Worm (Caenorhabditis elegans) whole organism, L1 larva: ENCODE data around the gene nspe-8.

ENCODE experiments used
- C16A3.4 ChIP-seq: fragments of 150-350 bp; optimal IDR thresholded peaks from 2 replicates; lab custom pipeline; 2014; ENCODE audit warnings: missing biosample characterization, missing genetic modification characterization
- C34B4.2 ChIP-seq: sonication (generic microtip); optimal IDR thresholded peaks from 2 replicates; lab custom pipeline; 2017; ENCODE audit warnings: mild to moderate bottlenecking, missing genetic modification characterization, missing compliant biosample characterization
- F16B12.6 ChIP-seq: fragments of 150-350 bp; optimal IDR thresholded peaks from 2 replicates; lab custom pipeline; 2014; ENCODE audit warnings: missing biosample characterization, missing genetic modification characterization
- alr-1 ChIP-seq: fragments of 200-800 bp; sonication (Bioruptor generic); optimal IDR thresholded peaks from 2 replicates; lab custom pipeline; 2018; ENCODE audit warnings: borderline replicate concordance, mild to moderate bottlenecking, missing genetic modification characterization, missing compliant biosample characterization
- aly-2 ChIP-seq: fragments of 150-350 bp; optimal IDR thresholded peaks from 2 replicates; lab custom pipeline; 2014; ENCODE audit warnings: missing biosample characterization, missing genetic modification characterization
- blmp-1 ChIP-seq: fragments of 150-350 bp; optimal IDR thresholded peaks from 2 replicates; lab custom pipeline; 2014; ENCODE audit warnings: missing biosample characterization, missing genetic modification characterization
- ceh-88 ChIP-seq: fragments of 200-800 bp; sonication (Bioruptor generic); IDR thresholded peaks from 2 replicates; pipeline ENCODE4 v1.3.6; 2022; ENCODE audit warnings: missing genetic modification characterization, missing compliant biosample characterization
- ces-1 ChIP-seq: fragments of 150-350 bp; optimal IDR thresholded peaks from 2 replicates; lab custom pipeline; 2014; ENCODE audit warnings: missing biosample characterization, missing genetic modification reagents, missing genetic modification characterization
- dsc-1 ChIP-seq: sonication (generic microtip); optimal IDR thresholded peaks from 2 replicates; lab custom pipeline; 2016; ENCODE audit warnings: mild to moderate bottlenecking, missing genetic modification characterization, missing compliant biosample characterization
- efl-1 ChIP-seq, 4 experiments: fragments of 150-350 bp; optimal IDR thresholded peaks in 3 of 4; peaks in 1 of 4; 1 replicate in 1 of 4; 2 replicates in 3 of 4; lab custom pipeline; 2014; ENCODE audit warnings: missing biosample characterization in 2 of 4, missing genetic modification characterization in 2 of 4, missing genetic modification reagents in 2 of 4
- efl-3 ChIP-seq: fragments of 200-800 bp; sonication (Bioruptor generic); optimal IDR thresholded peaks from 2 replicates; lab custom pipeline; 2018; ENCODE audit warnings: mild to moderate bottlenecking, missing genetic modification characterization, missing compliant biosample characterization
- egl-27 ChIP-seq, 2 experiments: fragments of 150-350 bp in 1 of 2; sonication (generic microtip); optimal IDR thresholded peaks; 3 replicates each; lab custom pipeline; 2017 to 2018; ENCODE audit warnings: missing biosample characterization in 2 of 2, missing genetic modification characterization in 2 of 2, missing genetic modification reagents in 2 of 2
- elt-3 ChIP-seq, 6 experiments: fragments of 150-350 bp in 1 of 6; sonication (generic microtip); optimal IDR thresholded peaks; 2 replicates each; lab custom pipeline; 2017 to 2018; ENCODE audit warnings: missing biosample characterization in 6 of 6, missing genetic modification characterization in 6 of 6, inconsistent platforms in 1 of 6
- ets-5 ChIP-seq: fragments of 200-800 bp; sonication (Bioruptor generic); IDR thresholded peaks from 2 replicates; pipeline ENCODE4 v1.3.6; 2022; ENCODE audit warnings: missing genetic modification characterization, missing compliant biosample characterization
- fkh-4 ChIP-seq: sonication (generic microtip); optimal IDR thresholded peaks from 2 replicates; lab custom pipeline; 2016; ENCODE audit warnings: missing compliant biosample characterization, missing genetic modification characterization, borderline replicate concordance
- fkh-8 ChIP-seq: sonication (generic microtip); optimal IDR thresholded peaks from 2 replicates; lab custom pipeline; 2016; ENCODE audit warnings: mild to moderate bottlenecking, missing genetic modification characterization, missing compliant biosample characterization
- grh-1 ChIP-seq: fragments of 200-800 bp; sonication (Bioruptor generic); IDR thresholded peaks from 2 replicates; pipeline ENCODE4 v1.3.6; 2022; ENCODE audit warnings: missing genetic modification reagents, missing genetic modification characterization, missing compliant biosample characterization
- irx-1 ChIP-seq: sonication (generic microtip); optimal IDR thresholded peaks from 2 replicates; lab custom pipeline; 2016; ENCODE audit warnings: missing genetic modification characterization, missing compliant biosample characterization
- lin-14 ChIP-seq: fragments of 200-800 bp; sonication (Bioruptor generic); optimal IDR thresholded peaks from 2 replicates; lab custom pipeline; 2018; ENCODE audit warnings: mild to moderate bottlenecking, missing genetic modification characterization, moderate library complexity, missing compliant biosample characterization
- lin-35 ChIP-seq, 2 experiments: fragments of 150-350 bp; optimal IDR thresholded peaks; 2 replicates each; lab custom pipeline; 2014; ENCODE audit warnings: missing biosample characterization in 2 of 2, missing genetic modification characterization in 2 of 2, missing genetic modification reagents in 2 of 2
- lir-3 ChIP-seq: sonication (generic microtip); optimal IDR thresholded peaks from 2 replicates; lab custom pipeline; 2016; ENCODE audit warnings: mild to moderate bottlenecking, missing genetic modification characterization, moderate library complexity, missing compliant biosample characterization; ENCODE audit not compliant: poor library complexity
- lsy-2 ChIP-seq, 2 experiments: fragments of 150-350 bp; optimal IDR thresholded peaks; 2 replicates each; lab custom pipeline; 2014; ENCODE audit warnings: missing biosample characterization in 2 of 2, missing genetic modification characterization in 2 of 2
- mab-9 ChIP-seq: fragments of 200-800 bp; sonication (Bioruptor generic); IDR thresholded peaks from 2 replicates; pipeline ENCODE4 v1.3.6; 2022; ENCODE audit warnings: missing genetic modification reagents, missing genetic modification characterization, missing compliant biosample characterization
- mdl-1 ChIP-seq, 2 experiments: fragments of 150-350 bp; optimal IDR thresholded peaks; 2 replicates each; lab custom pipeline; 2014 to 2017; ENCODE audit warnings: missing biosample characterization in 2 of 2, missing genetic modification characterization in 2 of 2, inconsistent platforms in 1 of 2
- mep-1 ChIP-seq: fragments of 150-350 bp; optimal IDR thresholded peaks from 2 replicates; lab custom pipeline; 2014; ENCODE audit warnings: missing biosample characterization, missing genetic modification characterization
- nhr-19 ChIP-seq: fragments of 200-800 bp; sonication (Bioruptor generic); conservative IDR thresholded peaks from 2 replicates; pipeline ENCODE4 v1.3.6; 2022; ENCODE audit warnings: missing genetic modification characterization, missing compliant biosample characterization
- nhr-28 ChIP-seq: fragments of 150-350 bp; optimal IDR thresholded peaks from 2 replicates; lab custom pipeline; 2014; ENCODE audit warnings: missing biosample characterization, missing genetic modification characterization
- nhr-76 ChIP-seq: sonication (generic microtip); optimal IDR thresholded peaks from 2 replicates; lab custom pipeline; 2017; ENCODE audit warnings: missing biosample characterization, missing genetic modification characterization
- nhr-90 ChIP-seq: sonication (generic microtip); optimal IDR thresholded peaks from 2 replicates; lab custom pipeline; 2016; ENCODE audit warnings: mild to moderate bottlenecking, missing genetic modification characterization, missing compliant biosample characterization; ENCODE audit not compliant: poor library complexity
- rnt-1 ChIP-seq: sonication (generic microtip); optimal IDR thresholded peaks from 2 replicates; lab custom pipeline; 2016; ENCODE audit warnings: mild to moderate bottlenecking, missing genetic modification characterization, moderate library complexity, missing compliant biosample characterization
- skn-1 ChIP-seq: fragments of 150-350 bp; optimal IDR thresholded peaks from 2 replicates; lab custom pipeline; 2014; ENCODE audit warnings: missing biosample characterization, missing genetic modification characterization
- snpc-4 ChIP-seq: fragments of 150-350 bp; optimal IDR thresholded peaks from 2 replicates; lab custom pipeline; 2014; ENCODE audit warnings: missing biosample characterization, missing genetic modification characterization
- sup-37 ChIP-seq: fragments of 200-800 bp; sonication (Bioruptor generic); optimal IDR thresholded peaks from 2 replicates; lab custom pipeline; 2018; ENCODE audit warnings: mild to moderate bottlenecking, missing genetic modification characterization, missing compliant biosample characterization
- tbx-2 ChIP-seq: sonication (generic microtip); optimal IDR thresholded peaks from 2 replicates; lab custom pipeline; 2016; ENCODE audit warnings: missing genetic modification characterization, missing compliant biosample characterization
- unc-130 ChIP-seq: fragments of 150-350 bp; optimal IDR thresholded peaks from 2 replicates; lab custom pipeline; 2017; ENCODE audit warnings: missing biosample characterization, missing genetic modification characterization, inconsistent platforms
- unc-30 ChIP-seq: sonication (generic microtip); optimal IDR thresholded peaks from 2 replicates; lab custom pipeline; 2017; ENCODE audit warnings: missing biosample characterization, missing genetic modification characterization
- vab-15 ChIP-seq: sonication (generic microtip); optimal IDR thresholded peaks from 2 replicates; lab custom pipeline; 2017; ENCODE audit warnings: missing genotype, mild to moderate bottlenecking, missing genetic modification characterization, missing compliant biosample characterization
- zip-4 ChIP-seq: fragments of 200-800 bp; sonication (Bioruptor generic); optimal IDR thresholded peaks from 2 replicates; lab custom pipeline; 2018; ENCODE audit warnings: mild to moderate bottlenecking, missing genetic modification characterization, moderate library complexity, missing compliant biosample characterization
- ztf-11 ChIP-seq, 2 experiments: sonication (generic microtip); optimal IDR thresholded peaks; 2 replicates each; lab custom pipeline; 2016 to 2017; ENCODE audit warnings: missing genetic modification characterization in 2 of 2, missing biosample characterization in 1 of 2, missing compliant biosample characterization in 1 of 2
- ztf-4 ChIP-seq: fragments of 150-350 bp; optimal IDR thresholded peaks from 2 replicates; lab custom pipeline; 2014; ENCODE audit warnings: missing biosample characterization, missing genetic modification characterization

Gene nspe-8

DNA sequence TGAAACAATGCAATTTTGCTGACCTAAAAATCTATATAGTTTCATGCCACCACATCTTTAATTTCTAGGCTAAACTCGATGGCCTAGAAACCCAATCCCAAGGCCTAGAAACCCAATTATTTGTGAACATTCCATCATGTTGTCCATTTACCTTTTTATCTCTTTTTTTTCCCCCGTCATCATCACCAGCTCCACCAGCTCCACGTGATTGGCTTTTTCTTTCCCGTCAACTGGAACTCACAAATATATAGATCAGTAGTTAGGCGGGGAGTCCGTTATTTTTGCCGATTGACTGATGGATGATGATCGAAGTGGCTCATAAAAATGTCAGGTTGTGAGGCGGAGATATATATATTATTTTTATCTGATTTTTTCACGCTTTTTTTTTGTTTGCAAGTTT lies 36.7 kb upstream of the nspe-8 start:
- TF ChIP-seq fkh-8 (no peak), alr-1 (tag; lab: Kevin White, UChicago) (no peak), lsy-2 (tag; optimal IDR thresholded peaks at IDR 0.05; lab: Kevin White, UChicago) (peak in 1 of 2 experiments; percentile 22), C16A3.4 (tag; lab: Kevin White, UChicago) (no peak), ztf-4 (tag; lab: Kevin White, UChicago) (no peak), mep-1 (tag; lab: Kevin White, UChicago) (no peak), rnt-1 (tag; lab: Kevin White, UChicago) (peak; percentile 40), efl-3 (GFP tag; lab: Kevin White, UChicago) (no peak), ces-1 (GFP tag; lab: Kevin White, UChicago) (no peak), mdl-1 (tag; optimal IDR thresholded peaks at IDR 0.05; lab: Kevin White, UChicago) (peak in 1 of 2 experiments; percentile 23), sup-37 (no peak), grh-1 (GFP tag; lab: Robert Waterston, UW) (no peak), lin-14 (GFP tag; lab: Kevin White, UChicago) (peak; percentile 36), nhr-76 (tag; lab: Kevin White, UChicago) (no peak), snpc-4 (tag; lab: Kevin White, UChicago) (peak; percentile 6), mab-9 (GFP tag; lab: Robert Waterston, UW) (no peak), blmp-1 (tag; lab: Kevin White, UChicago) (no peak), unc-30 (tag; lab: Kevin White, UChicago) (no peak), ceh-88 (GFP tag; lab: Robert Waterston, UW) (no peak)
- TF ChIP-seq, all 84 proteins: peak for 5

DNA sequence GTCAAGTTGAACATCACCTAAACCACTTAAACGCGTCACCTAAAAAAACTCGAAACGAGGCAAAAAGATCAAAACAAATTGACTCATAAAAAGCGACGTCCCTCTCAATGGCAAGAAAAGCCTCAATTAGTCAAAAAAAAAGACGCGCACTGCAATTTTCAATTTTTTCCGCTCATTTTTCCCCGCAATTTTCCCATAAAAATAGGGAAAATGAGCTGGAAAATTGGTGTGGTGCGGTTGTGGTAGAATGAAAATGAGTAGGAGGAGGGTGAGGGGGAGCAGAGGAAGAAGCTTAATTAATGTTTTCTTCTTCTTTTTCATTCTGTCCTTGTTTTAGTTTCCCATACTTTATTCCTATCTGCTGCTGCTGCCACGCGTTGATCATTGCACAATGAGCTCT lies 35.9 kb upstream of the nspe-8 start:
- TF ChIP-seq efl-1 (optimal IDR thresholded peaks at IDR 0.05; lab: Kevin White, UChicago), result no peak
- TF ChIP-seq efl-1 (GFP tag; optimal IDR thresholded peaks at IDR 0.05 in 1 of 2; lab: Kevin White, UChicago), result no peak
- TF ChIP-seq nhr-90 (tag; lab: Kevin White, UChicago), result no peak
- TF ChIP-seq vab-15, result no peak
- no peak for TF ChIP-seq aly-2 (tag; lab: Kevin White, UChicago)
- no peak for TF ChIP-seq nhr-28 (tag; lab: Kevin White, UChicago)
- peak; percentile 52 for TF ChIP-seq lin-14 (GFP tag; lab: Kevin White, UChicago)

DNA sequence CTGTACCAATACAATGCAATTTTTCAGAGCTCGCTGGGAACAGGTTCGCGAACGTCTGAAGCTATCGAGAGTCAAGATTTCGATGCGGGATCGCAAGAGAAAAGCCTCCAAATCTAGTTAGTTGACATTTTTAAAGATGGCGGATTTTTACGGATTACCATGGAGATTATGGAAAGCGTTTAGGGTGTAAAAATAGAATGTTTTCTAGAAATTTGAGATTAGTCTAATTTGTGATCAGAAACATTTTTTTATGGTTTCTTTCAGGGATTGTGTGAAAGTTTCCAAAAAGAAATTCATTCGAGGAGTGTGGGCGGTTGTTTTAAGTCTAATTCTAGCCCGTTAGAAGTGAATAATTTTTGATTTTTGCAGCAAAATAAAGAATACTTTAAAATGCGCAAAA lies 34.1 kb upstream of the nspe-8 start:
- no peak for TF ChIP-seq vab-15
- TF ChIP-seq lir-3 (tag; lab: Kevin White, UChicago), result no peak
- TF ChIP-seq F16B12.6 (tag; lab: Kevin White, UChicago), result no peak
- TF ChIP-seq irx-1, result no peak
- TF ChIP-seq ces-1 (GFP tag; lab: Kevin White, UChicago), result no peak
- no peak for TF ChIP-seq C34B4.2 (tag; lab: Kevin White, UChicago)
- peak; percentile 77 for TF ChIP-seq dsc-1 (tag; lab: Kevin White, UChicago)
- no peak for TF ChIP-seq nhr-19
- TF ChIP-seq lin-14 (GFP tag; lab: Kevin White, UChicago), result no peak
- TF ChIP-seq egl-27 (tag; optimal IDR thresholded peaks at IDR 0.05; lab: Kevin White, UChicago), result no peak
- TF ChIP-seq skn-1 (tag; lab: Kevin White, UChicago), result no peak
- TF ChIP-seq fkh-8, result peak; percentile 19

DNA sequence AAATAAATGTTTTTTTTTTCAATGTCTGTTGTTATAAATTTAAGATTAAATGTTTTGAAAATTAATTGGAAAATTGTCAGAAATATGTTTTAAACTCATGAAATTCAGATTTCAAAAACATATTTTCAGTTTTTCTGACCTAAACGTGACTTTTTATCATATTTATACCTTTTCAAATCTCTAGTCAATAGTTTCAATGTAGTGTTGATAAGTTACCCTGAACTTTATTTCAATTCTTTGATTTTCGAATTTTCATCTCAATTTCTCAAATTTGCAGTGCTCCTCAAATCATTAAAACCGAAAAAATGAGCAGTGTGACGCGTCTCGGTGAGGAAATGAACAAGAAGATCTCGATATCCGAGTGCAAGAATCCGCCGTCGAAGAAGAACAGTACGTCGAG lies 32.7 kb upstream of the nspe-8 start, which contains the start of gene rgs-4:
Gene rgs-4, plus strand, starts transcription at position 301 of the 400 bp plus-strand sequence.
- TF ChIP-seq mdl-1 (tag; optimal IDR thresholded peaks at IDR 0.05; lab: Kevin White, UChicago) (no peak), egl-27 (tag; optimal IDR thresholded peaks at IDR 0.05; lab: Kevin White, UChicago) (no peak), unc-130 (tag; lab: Kevin White, UChicago) (no peak), ceh-88 (GFP tag; lab: Robert Waterston, UW) (no peak), ets-5 (GFP tag; lab: Robert Waterston, UW) (no peak), tbx-2 (tag; lab: Kevin White, UChicago) (no peak), skn-1 (tag; lab: Kevin White, UChicago) (no peak), lin-35 (GFP tag; optimal IDR thresholded peaks at IDR 0.05; lab: Kevin White, UChicago) (no peak), zip-4 (GFP tag; lab: Kevin White, UChicago) (no peak), elt-3 (tag; optimal IDR thresholded peaks at IDR 0.05; lab: Kevin White, UChicago) (no peak), ztf-11 (tag; optimal IDR thresholded peaks at IDR 0.05; lab: Kevin White, UChicago) (no peak), fkh-4 (tag; lab: Kevin White, UChicago) (no peak)
